Worm (Caenorhabditis elegans) whole organism, late embryonic: ENCODE measurements around the gene fbxa-154.

Experiments
- C38D4.7 ChIP-seq: fragments of 200-800 bp; sonication (Bioruptor generic); optimal IDR thresholded peaks from 2 replicates; lab custom pipeline; 2018; ENCODE audit warnings: mild to moderate bottlenecking, missing genetic modification characterization, moderate library complexity, missing compliant biosample characterization
- K09A11.1 ChIP-seq: sonication (generic microtip); optimal IDR thresholded peaks from 2 replicates; lab custom pipeline; 2017; ENCODE audit warnings: antibody characterized with exemption, mild to moderate bottlenecking, missing genetic modification characterization, missing compliant biosample characterization; ENCODE audit not compliant: insufficient read depth
- Y22D7AL.16 ChIP-seq: sonication (generic microtip); optimal IDR thresholded peaks from 2 replicates; lab custom pipeline; 2016; ENCODE audit warnings: missing genetic modification characterization, missing compliant biosample characterization
- ceh-2 ChIP-seq: sonication (generic microtip); optimal IDR thresholded peaks from 2 replicates; lab custom pipeline; 2016; ENCODE audit warnings: missing genotype, missing genetic modification characterization, missing compliant biosample characterization
- ceh-45 ChIP-seq: fragments of 200-800 bp; sonication (Bioruptor generic); IDR thresholded peaks from 2 replicates; pipeline ENCODE4 v1.3.6; 2022; ENCODE audit warnings: missing genetic modification reagents, missing genetic modification characterization, missing compliant biosample characterization
- ceh-6 ChIP-seq: fragments of 200-800 bp; sonication (Bioruptor generic); optimal IDR thresholded peaks from 2 replicates; lab custom pipeline; 2018; ENCODE audit warnings: mild to moderate bottlenecking, missing genetic modification characterization, missing compliant biosample characterization
- che-1 ChIP-seq: sonication (generic microtip); optimal IDR thresholded peaks from 2 replicates; lab custom pipeline; 2016; ENCODE audit warnings: mild to moderate bottlenecking, missing genetic modification characterization, missing compliant biosample characterization
- gmeb-2 ChIP-seq: sonication (generic microtip); optimal IDR thresholded peaks from 2 replicates; lab custom pipeline; 2016; ENCODE audit warnings: missing genetic modification characterization, inconsistent platforms, missing compliant biosample characterization
- hlh-15 ChIP-seq: sonication (generic microtip); optimal IDR thresholded peaks from 2 replicates; lab custom pipeline; 2016; ENCODE audit warnings: missing genetic modification characterization, missing compliant biosample characterization
- hlh-30 ChIP-seq: sonication (generic microtip); optimal IDR thresholded peaks from 2 replicates; lab custom pipeline; 2017; ENCODE audit warnings: antibody characterized with exemption, missing genetic modification characterization, missing compliant biosample characterization; ENCODE audit not compliant: insufficient read depth
- nhr-11 ChIP-seq: fragments of 150-350 bp; optimal IDR thresholded peaks from 2 replicates; lab custom pipeline; 2014; ENCODE audit warnings: missing biosample characterization, missing genetic modification characterization
- pha-4 ChIP-seq: fragments of 150-350 bp; optimal IDR thresholded peaks from 2 replicates; lab custom pipeline; 2018; ENCODE audit warnings: missing biosample characterization, missing genetic modification reagents, missing genetic modification characterization
- rnt-1 ChIP-seq: sonication (generic microtip); optimal IDR thresholded peaks from 2 replicates; lab custom pipeline; 2016; ENCODE audit warnings: missing genetic modification characterization, missing compliant biosample characterization
- syd-9 ChIP-seq: sonication (generic microtip); optimal IDR thresholded peaks from 2 replicates; lab custom pipeline; 2016; ENCODE audit warnings: mild to moderate bottlenecking, missing genetic modification characterization, moderate library complexity, missing compliant biosample characterization

The fbxa-154 gene

ce11 chrV:15553869-15554268 lies 51.1 kb downstream of the fbxa-154 start (continued):
- TF ChIP-seq ceh-6 (peak; percentile 12), K09A11.1 (no peak), hlh-30 (tag; lab: Kevin White, UChicago) (no peak), syd-9 (tag; lab: Kevin White, UChicago) (peak; percentile 23), hlh-15 (tag; lab: Kevin White, UChicago) (peak; percentile 15), pha-4 (tag; lab: Kevin White, UChicago) (no peak), C38D4.7 (GFP tag; lab: Kevin White, UChicago) (peak; percentile 35), che-1 (tag; lab: Kevin White, UChicago) (peak; percentile 71), rnt-1 (peak; percentile 13), nhr-11 (no peak), ceh-2 (tag; lab: Kevin White, UChicago) (no peak), ceh-45 (GFP tag; lab: Robert Waterston, UW) (0 out of 2 replicates have a peak, but pooled peaks have one; percentile 41), Y22D7AL.16 (tag; lab: Kevin White, UChicago) (peak; percentile 22), gmeb-2 (tag; lab: Kevin White, UChicago) (peak; percentile 46)
